Fruit fly (Drosophila melanogaster): ENCODE data around the gene CG13924.

dm6 chr3L:1891914-1892313 lies 22.1 kb downstream of the CG13924 start:
- TF ChIP-seq CTCF (optimal IDR thresholded peaks at IDR 0.05) (no peak), CG8478 (optimal IDR thresholded peaks at IDR 0.05) (no peak)
